Worm (Caenorhabditis elegans) whole organism, L4 larva: ENCODE measurements around the gene F21C10.11.

Experiments
- F44E2.7 ChIP-seq: fragments of 200-800 bp; sonication (Bioruptor generic); IDR thresholded peaks from 2 replicates; pipeline ENCODE4 v2.1.2; 2022; ENCODE audit warnings: missing genetic modification characterization, missing compliant biosample characterization
- Y5F2A.4 ChIP-seq: fragments of 200-800 bp; sonication (Bioruptor generic); optimal IDR thresholded peaks from 2 replicates; lab custom pipeline; 2018; ENCODE audit warnings: mild to moderate bottlenecking, missing genetic modification characterization, missing compliant biosample characterization
- ZK337.2 ChIP-seq: fragments of 200-800 bp; sonication (Bioruptor generic); IDR thresholded peaks from 2 replicates; pipeline ENCODE4 v1.3.6; 2022; ENCODE audit warnings: missing genetic modification reagents, missing genetic modification characterization, missing compliant biosample characterization
- aha-1 ChIP-seq: fragments of 150-350 bp; peaks from one replicate; lab custom pipeline; 2014; ENCODE audit warnings: missing biosample characterization, missing genetic modification characterization
- daf-16 ChIP-seq, 3 experiments: sonication (generic microtip); optimal IDR thresholded peaks; 2 replicates each; lab custom pipeline; 2016 to 2017; ENCODE audit warnings: missing genetic modification characterization in 3 of 3, missing genetic modification reagents in 3 of 3, mild to moderate bottlenecking in 2 of 3, missing compliant biosample characterization in 2 of 3, missing biosample characterization in 1 of 3, moderate library complexity in 1 of 3
- dmd-6 ChIP-seq: fragments of 200-800 bp; sonication (Bioruptor generic); IDR thresholded peaks from 2 replicates; pipeline ENCODE4 v1.3.6; 2022; ENCODE audit warnings: missing genetic modification reagents, missing genetic modification characterization, missing compliant biosample characterization
- dve-1 ChIP-seq: sonication (generic microtip); optimal IDR thresholded peaks from 2 replicates; lab custom pipeline; 2017; ENCODE audit warnings: antibody characterized with exemption, mild to moderate bottlenecking, missing genetic modification characterization, missing compliant biosample characterization; ENCODE audit not compliant: insufficient read depth
- egl-27 ChIP-seq: sonication (generic microtip); optimal IDR thresholded peaks from 3 replicates; lab custom pipeline; 2017; ENCODE audit warnings: missing biosample characterization, missing genetic modification reagents, missing genetic modification characterization
- egl-43 ChIP-seq: fragments of 200-800 bp; sonication (Bioruptor generic); IDR thresholded peaks from 2 replicates; pipeline ENCODE4 v1.3.6; 2022; ENCODE audit warnings: missing genetic modification reagents, missing genetic modification characterization, missing compliant biosample characterization
- hlh-11 ChIP-seq: fragments of 200-800 bp; sonication (Bioruptor generic); optimal IDR thresholded peaks from 2 replicates; lab custom pipeline; 2018; ENCODE audit warnings: mild to moderate bottlenecking, missing genetic modification characterization, missing compliant biosample characterization
- hmg-1.1 ChIP-seq: fragments of 200-800 bp; sonication (Bioruptor generic); IDR thresholded peaks from 2 replicates; pipeline ENCODE4 v1.3.6; 2022; ENCODE audit warnings: missing genetic modification reagents, missing genetic modification characterization, missing compliant biosample characterization
- lin-15B ChIP-seq: fragments of 150-350 bp; sonication (generic microtip); optimal IDR thresholded peaks from 3 replicates; lab custom pipeline; 2014; ENCODE audit warnings: missing biosample characterization, missing genetic modification characterization
- nhr-25 ChIP-seq: sonication (generic microtip); optimal IDR thresholded peaks from 2 replicates; lab custom pipeline; 2017; ENCODE audit warnings: missing genetic modification characterization, mild to moderate bottlenecking, missing compliant biosample characterization, antibody characterized with exemption, moderate library complexity, borderline replicate concordance; ENCODE audit not compliant: insufficient read depth
- nhr-28 ChIP-seq: fragments of 150-350 bp; optimal IDR thresholded peaks from 2 replicates; lab custom pipeline; 2014; ENCODE audit warnings: missing biosample characterization, missing genetic modification characterization
- nhr-77 ChIP-seq: fragments of 150-350 bp; optimal IDR thresholded peaks from 2 replicates; lab custom pipeline; 2014; ENCODE audit warnings: missing biosample characterization, missing genetic modification characterization
- pqm-1 ChIP-seq: sonication (generic microtip); optimal IDR thresholded peaks from 2 replicates; lab custom pipeline; 2017; ENCODE audit warnings: missing biosample characterization, missing genetic modification characterization
- sdz-12 ChIP-seq: fragments of 200-800 bp; sonication (Bioruptor generic); optimal IDR thresholded peaks from 2 replicates; lab custom pipeline; 2018; ENCODE audit warnings: mild to moderate bottlenecking, missing genetic modification characterization, missing compliant biosample characterization
- tag-97 ChIP-seq: fragments of 200-800 bp; sonication (Bioruptor generic); IDR thresholded peaks from 2 replicates; pipeline ENCODE4 v1.3.6; 2022; ENCODE audit warnings: missing genetic modification characterization, missing compliant biosample characterization
- unc-130 ChIP-seq: sonication (generic microtip); optimal IDR thresholded peaks from 2 replicates; lab custom pipeline; 2016; ENCODE audit warnings: missing genetic modification reagents, missing genetic modification characterization, missing compliant biosample characterization
- unc-62 ChIP-seq, 3 experiments: fragments of 150-350 bp in 1 of 3; sonication (generic microtip); optimal IDR thresholded peaks in 2 of 3; peaks in 1 of 3; 1 replicate in 1 of 3; 2 replicates in 2 of 3; lab custom pipeline; 2014 to 2017; ENCODE audit warnings: missing biosample characterization in 3 of 3, missing genetic modification characterization in 3 of 3, missing genetic modification reagents in 3 of 3, missing genotype in 1 of 3
- ztf-7 ChIP-seq: fragments of 150-350 bp; optimal IDR thresholded peaks from 2 replicates; lab custom pipeline; 2014; ENCODE audit warnings: missing biosample characterization, missing genetic modification characterization

Gene F21C10.11

DNA sequence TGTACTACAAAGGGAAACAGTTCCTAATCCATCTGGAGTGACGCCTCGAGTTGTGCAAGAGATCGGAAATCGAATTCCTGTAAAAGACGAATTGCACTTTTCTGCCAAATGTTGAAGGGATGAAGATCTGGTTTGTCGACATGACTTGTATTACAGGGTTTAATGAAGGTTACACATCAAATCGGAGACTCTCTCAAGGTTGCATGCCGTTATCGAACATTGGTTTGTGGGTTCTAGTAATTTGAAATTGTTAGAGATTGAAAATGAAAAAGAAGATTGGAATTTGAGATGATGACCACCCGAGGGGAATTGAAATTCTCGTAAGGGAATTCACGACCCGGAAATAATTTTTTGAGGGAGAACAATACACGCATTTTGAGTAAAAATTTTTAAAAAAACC lies 43.0 kb downstream of the F21C10.11 start:
- TF ChIP-seq F44E2.7 (GFP tag; lab: Robert Waterston, UW) = no peak
- peak; percentile 22 for TF ChIP-seq aha-1 (tag; lab: Kevin White, UChicago)
- TF ChIP-seq lin-15B (tag; lab: Kevin White, UChicago) = no peak
- TF ChIP-seq ZK337.2 (GFP tag; lab: Robert Waterston, UW) = no peak
- peak in 1 of 2 experiments; percentile 89 for TF ChIP-seq unc-62 (GFP tag; optimal IDR thresholded peaks at IDR 0.05 in 1 of 2; lab: Kevin White, UChicago)
- no peak for TF ChIP-seq unc-62 (tag; optimal IDR thresholded peaks at IDR 0.05; lab: Kevin White, UChicago)
- peak; percentile 19 for TF ChIP-seq nhr-28
- peak; percentile 13 for TF ChIP-seq nhr-25 (tag; lab: Kevin White, UChicago)

ce11 chrV:9168089-9168488 lies 44.8 kb downstream of the F21C10.11 start, which contains the start of gene B0222.11:
B0222.11 (minus strand) TSS chrV:9168189.
- TF ChIP-seq sdz-12 (no peak), egl-27 (tag; lab: Kevin White, UChicago) (no peak), Y5F2A.4 (GFP tag; lab: Kevin White, UChicago) (no peak), nhr-25 (tag; lab: Kevin White, UChicago) (no peak), unc-130 (GFP tag; lab: Kevin White, UChicago) (no peak), hmg-1.1 (no peak), tag-97 (GFP tag; lab: Robert Waterston, UW) (no peak)

- TF ChIP-seq dmd-6 = peak; percentile 18; the same call in 1 of the 2 replicates
- TF ChIP-seq nhr-77 (tag; lab: Kevin White, UChicago) = peak; percentile 61
- TF ChIP-seq egl-43 = no peak
- peak; percentile 28 for TF ChIP-seq hlh-11 (tag; lab: Kevin White, UChicago)
- TF ChIP-seq nhr-28 = peak; percentile 68
- no peak for TF ChIP-seq daf-16 (GFP tag; optimal IDR thresholded peaks at IDR 0.05; lab: Kevin White, UChicago)
- TF ChIP-seq daf-16 (tag; optimal IDR thresholded peaks at IDR 0.05; lab: Kevin White, UChicago) = peak; percentile 92
- TF ChIP-seq ztf-7 (tag; lab: Kevin White, UChicago) = no peak
- TF ChIP-seq pqm-1 (tag; lab: Kevin White, UChicago) = peak; percentile 29
- TF ChIP-seq dve-1 (tag; lab: Kevin White, UChicago) = peak; percentile 59
These were observed 49.7 kb downstream of the F21C10.11 start, which contains the start of gene gad-3 for ce11 chrV:9172989-9173388. gad-3 (minus strand) TSS chrV:9173005.
